Worm (Caenorhabditis elegans) whole organism, young adult: ENCODE data around the gene maph-1.3.
"Not testable (repeated sequence)": the region's sequence is repeated elsewhere in the genome, so short reads cannot be mapped to it uniquely, and the experiment has no call there.

ENCODE experiments used
- B0336.3 ChIP-seq: fragments of 200-800 bp; sonication (Bioruptor generic); IDR thresholded peaks from 2 replicates; pipeline ENCODE4 v1.3.6; 2022; ENCODE audit warnings: missing genetic modification characterization, missing compliant biosample characterization
- C06A6.2 ChIP-seq: fragments of 200-800 bp; sonication (Bioruptor generic); conservative IDR thresholded peaks from 2 replicates; pipeline ENCODE4 v1.3.6; 2022; ENCODE audit warnings: missing genetic modification characterization, missing compliant biosample characterization
- C17E4.6 ChIP-seq: fragments of 200-800 bp; sonication (Bioruptor generic); IDR thresholded peaks from 2 replicates; pipeline ENCODE4 v1.3.6; 2022; ENCODE audit warnings: missing genetic modification reagents, missing genetic modification characterization, missing compliant biosample characterization
- F23B12.7 ChIP-seq: sonication (generic microtip); optimal IDR thresholded peaks from 2 replicates; lab custom pipeline; 2017; ENCODE audit warnings: missing genetic modification characterization, mild to moderate bottlenecking, missing compliant biosample characterization, antibody characterized with exemption, moderate library complexity; ENCODE audit not compliant: insufficient read depth
- F33H1.4 ChIP-seq: fragments of 200-800 bp; sonication (Bioruptor generic); IDR thresholded peaks from 2 replicates; pipeline ENCODE4 v1.3.6; 2022; ENCODE audit warnings: missing genetic modification reagents, missing genetic modification characterization, missing compliant biosample characterization
- K11D2.4 ChIP-seq: fragments of 200-800 bp; sonication (Bioruptor generic); IDR thresholded peaks from 2 replicates; pipeline ENCODE4 v1.3.6; 2022; ENCODE audit warnings: missing genetic modification reagents, missing genetic modification characterization, missing compliant biosample characterization
- K12H6.12 ChIP-seq: fragments of 200-800 bp; sonication (Bioruptor generic); optimal IDR thresholded peaks from 2 replicates; lab custom pipeline; 2018; ENCODE audit warnings: mild to moderate bottlenecking, missing genetic modification characterization, missing compliant biosample characterization
- Y53G8AR.9 ChIP-seq: fragments of 200-800 bp; sonication (Bioruptor generic); conservative IDR thresholded peaks from 2 replicates; pipeline ENCODE4 v1.3.6; 2022; ENCODE audit warnings: missing genetic modification reagents, missing genetic modification characterization, missing compliant biosample characterization
- ZK185.1 ChIP-seq: sonication (generic microtip); optimal IDR thresholded peaks from 2 replicates; lab custom pipeline; 2016; ENCODE audit warnings: mild to moderate bottlenecking, missing genetic modification characterization, missing compliant biosample characterization; ENCODE audit not compliant: poor library complexity, severe bottlenecking
- ama-1 ChIP-seq, 3 experiments: fragments of 150-350 bp in 1 of 3; sonication (generic microtip) in 2 of 3; optimal IDR thresholded peaks; 2 replicates each; lab custom pipeline; 2014 to 2018; ENCODE audit warnings: missing biosample characterization in 2 of 3, missing genetic modification characterization in 2 of 3, missing genetic modification reagents in 2 of 3
- athp-1 ChIP-seq: sonication (generic microtip); optimal IDR thresholded peaks from 2 replicates; lab custom pipeline; 2017; ENCODE audit warnings: mild to moderate bottlenecking, missing genetic modification characterization, missing compliant biosample characterization
- cebp-1 ChIP-seq, 2 experiments: fragments of 200-800 bp in 1 of 2; sonication (Bioruptor generic) in 1 of 2; sonication (generic microtip) in 1 of 2; IDR thresholded peaks in 1 of 2; optimal IDR thresholded peaks in 1 of 2; 2 replicates each; pipeline versions ENCODE4 v1.3.6 to Lab custom; 2017 to 2022; ENCODE audit warnings: missing compliant biosample characterization in 2 of 2, missing genetic modification characterization in 2 of 2, mild to moderate bottlenecking in 1 of 2, missing genetic modification reagents in 1 of 2, moderate library complexity in 1 of 2
- ceh-40 ChIP-seq: fragments of 200-800 bp; sonication (Bioruptor generic); IDR thresholded peaks from 2 replicates; pipeline ENCODE4 v1.3.6; 2022; ENCODE audit warnings: missing genetic modification characterization, missing compliant biosample characterization
- chd-7 ChIP-seq: sonication (generic microtip); optimal IDR thresholded peaks from 2 replicates; lab custom pipeline; 2016; ENCODE audit warnings: mild to moderate bottlenecking, missing genetic modification characterization, moderate library complexity, missing compliant biosample characterization
- dox-1 ChIP-seq: fragments of 200-800 bp; sonication (Bioruptor generic); IDR thresholded peaks from 2 replicates; pipeline ENCODE4 v1.3.6; 2022; ENCODE audit warnings: missing genetic modification reagents, missing genetic modification characterization, missing compliant biosample characterization
- efl-1 ChIP-seq: fragments of 150-350 bp; optimal IDR thresholded peaks from 2 replicates; lab custom pipeline; 2014; ENCODE audit warnings: missing biosample characterization, missing genetic modification reagents, missing genetic modification characterization
- egrh-3 ChIP-seq: fragments of 200-800 bp; sonication (Bioruptor generic); IDR thresholded peaks from 2 replicates; pipeline ENCODE4 v1.3.6; 2022; ENCODE audit warnings: missing genetic modification reagents, missing genetic modification characterization, missing compliant biosample characterization
- fkh-3 ChIP-seq: sonication (generic microtip); optimal IDR thresholded peaks from 2 replicates; lab custom pipeline; 2016; ENCODE audit warnings: mild to moderate bottlenecking, missing genetic modification characterization, missing compliant biosample characterization
- hmg-1.2 ChIP-seq: fragments of 200-800 bp; sonication (Bioruptor generic); IDR thresholded peaks from 2 replicates; pipeline ENCODE4 v1.3.6; 2022; ENCODE audit warnings: missing genetic modification reagents, missing genetic modification characterization, missing compliant biosample characterization
- let-607 ChIP-seq, 2 experiments: fragments of 200-800 bp in 1 of 2; sonication (Bioruptor generic) in 1 of 2; sonication (generic microtip) in 1 of 2; optimal IDR thresholded peaks; 2 replicates each; lab custom pipeline; 2016 to 2018; ENCODE audit warnings: mild to moderate bottlenecking in 2 of 2, missing compliant biosample characterization in 2 of 2, missing genetic modification characterization in 2 of 2, moderate library complexity in 2 of 2, missing genotype in 1 of 2
- lin-26 ChIP-seq: fragments of 200-800 bp; sonication (Bioruptor generic); IDR thresholded peaks from 2 replicates; pipeline ENCODE4 v1.3.6; 2022; ENCODE audit warnings: missing genetic modification reagents, missing genetic modification characterization, missing compliant biosample characterization
- lin-35 ChIP-seq, 3 experiments: fragments of 150-350 bp in 2 of 3; sonication (generic microtip) in 1 of 3; optimal IDR thresholded peaks; 2 replicates each; lab custom pipeline; 2014 to 2018; ENCODE audit warnings: missing biosample characterization in 3 of 3, missing genetic modification characterization in 3 of 3, missing genetic modification reagents in 3 of 3
- lin-40 ChIP-seq: sonication (generic microtip); optimal IDR thresholded peaks from 2 replicates; lab custom pipeline; 2016; ENCODE audit warnings: missing genetic modification characterization, mild to moderate bottlenecking, missing compliant biosample characterization, missing genotype, missing genetic modification reagents
- lsl-1 ChIP-seq: fragments of 200-800 bp; sonication (Bioruptor generic); optimal IDR thresholded peaks from 2 replicates; lab custom pipeline; 2018; ENCODE audit warnings: mild to moderate bottlenecking, missing genetic modification characterization, moderate library complexity, missing compliant biosample characterization
- madf-3 ChIP-seq: fragments of 200-800 bp; sonication (Bioruptor generic); IDR thresholded peaks from 2 replicates; pipeline ENCODE4 v1.3.6; 2022; ENCODE audit warnings: missing genetic modification reagents, missing genetic modification characterization, missing compliant biosample characterization
- mcd-1 ChIP-seq: fragments of 200-800 bp; sonication (Bioruptor generic); IDR thresholded peaks from 2 replicates; pipeline ENCODE4 v1.3.6; 2022; ENCODE audit warnings: missing genetic modification reagents, missing genetic modification characterization, missing compliant biosample characterization
- nfya-2 ChIP-seq: fragments of 200-800 bp; sonication (Bioruptor generic); IDR thresholded peaks from 2 replicates; pipeline ENCODE4 v1.3.6; 2022; ENCODE audit warnings: missing genetic modification reagents, missing genetic modification characterization, missing compliant biosample characterization
- nfyb-1 ChIP-seq: fragments of 200-800 bp; sonication (Bioruptor generic); IDR thresholded peaks from 2 replicates; pipeline ENCODE4 v1.3.6; 2022; ENCODE audit warnings: missing genetic modification reagents, missing genetic modification characterization, missing compliant biosample characterization
- nhr-80 ChIP-seq: sonication (generic microtip); optimal IDR thresholded peaks from 2 replicates; lab custom pipeline; 2016; ENCODE audit warnings: missing genetic modification characterization, missing compliant biosample characterization
- nhr-90 ChIP-seq: sonication (generic microtip); optimal IDR thresholded peaks from 2 replicates; lab custom pipeline; 2016; ENCODE audit warnings: missing genotype, mild to moderate bottlenecking, missing genetic modification characterization, missing compliant biosample characterization
- pbrm-1 ChIP-seq: fragments of 200-800 bp; sonication (Bioruptor generic); IDR thresholded peaks from 2 replicates; pipeline ENCODE4 v1.3.6; 2022; ENCODE audit warnings: missing genetic modification reagents, missing genetic modification characterization, missing compliant biosample characterization
- pha-4 ChIP-seq: fragments of 150-350 bp; sonication (generic microtip); optimal IDR thresholded peaks from 2 replicates; lab custom pipeline; 2014; ENCODE audit warnings: missing biosample characterization, missing genetic modification reagents, missing genetic modification characterization
- rcor-1 ChIP-seq: fragments of 200-800 bp; sonication (Bioruptor generic); IDR thresholded peaks from 2 replicates; pipeline ENCODE4 v1.3.6; 2022; ENCODE audit warnings: missing genetic modification reagents, missing genetic modification characterization, missing compliant biosample characterization
- repo-1 ChIP-seq: sonication (generic microtip); optimal IDR thresholded peaks from 2 replicates; lab custom pipeline; 2017; ENCODE audit warnings: mild to moderate bottlenecking, missing genetic modification characterization, missing compliant biosample characterization
- snpc-1.3 ChIP-seq: sonication (generic microtip); optimal IDR thresholded peaks from 2 replicates; lab custom pipeline; 2017; ENCODE audit warnings: missing genetic modification characterization, mild to moderate bottlenecking, missing compliant biosample characterization, antibody characterized with exemption, moderate library complexity, missing genotype, missing genetic modification reagents; ENCODE audit not compliant: insufficient read depth
- snpc-3.4 ChIP-seq: sonication (generic microtip); optimal IDR thresholded peaks from 2 replicates; lab custom pipeline; 2017; ENCODE audit warnings: missing genetic modification characterization, mild to moderate bottlenecking, missing compliant biosample characterization, antibody characterized with exemption, moderate library complexity, missing genotype, missing genetic modification reagents
- snpc-4 ChIP-seq, 5 experiments: fragments of 150-350 bp in 1 of 5; sonication (generic microtip) in 4 of 5; optimal IDR thresholded peaks; 2 replicates each; lab custom pipeline; 2014 to 2018; ENCODE audit warnings: missing genetic modification characterization in 5 of 5, missing biosample characterization in 3 of 5, antibody characterized with exemption in 2 of 5, mild to moderate bottlenecking in 2 of 5, missing compliant biosample characterization in 2 of 5, missing genotype in 2 of 5, moderate library complexity in 2 of 5, missing genetic modification reagents in 1 of 5
- somi-1 ChIP-seq: fragments of 200-800 bp; sonication (Bioruptor generic); optimal IDR thresholded peaks from 2 replicates; lab custom pipeline; 2018; ENCODE audit warnings: mild to moderate bottlenecking, missing genetic modification characterization, missing compliant biosample characterization
- tbp1 ChIP-seq: fragments of 200-800 bp; sonication (Bioruptor generic); optimal IDR thresholded peaks from 2 replicates; lab custom pipeline; 2018; ENCODE audit warnings: mild to moderate bottlenecking, missing genetic modification characterization, missing compliant biosample characterization
- unc-130 ChIP-seq: sonication (generic microtip); optimal IDR thresholded peaks from 2 replicates; lab custom pipeline; 2016; ENCODE audit warnings: missing genetic modification reagents, missing genetic modification characterization, missing compliant biosample characterization
- zfh-2 ChIP-seq: fragments of 200-800 bp; sonication (Bioruptor generic); conservative IDR thresholded peaks from 2 replicates; pipeline ENCODE4 v1.3.6; 2022; ENCODE audit warnings: missing genetic modification reagents, missing genetic modification characterization, missing compliant biosample characterization
- ztf-6 ChIP-seq: fragments of 200-800 bp; sonication (Bioruptor generic); IDR thresholded peaks from 2 replicates; pipeline ENCODE4 v1.3.6; 2022; ENCODE audit warnings: missing genetic modification reagents, missing genetic modification characterization, missing compliant biosample characterization

The maph-1.3 gene

ce11 chrIII:3858003-3858402 lies 13.3 kb downstream of the maph-1.3 start:
- not testable (repeated sequence) for TF ChIP-seq cebp-1 (GFP tag; IDR thresholded peaks at IDR 0.05; lab: Robert Waterston, UW)
- peak; percentile 23 for TF ChIP-seq cebp-1 (tag; optimal IDR thresholded peaks at IDR 0.05; lab: Kevin White, UChicago)
- peak; percentile 23 for TF ChIP-seq nhr-80
- TF ChIP-seq hmg-1.2 (GFP tag; lab: Robert Waterston, UW) = 0 out of 2 replicates have a peak, but pooled peaks have one; percentile 11

ce11 chrIII:3862918-3863385 lies 18.3 kb downstream of the maph-1.3 start, which contains the start of gene brc-1:
Gene brc-1 (minus strand): TSS chrIII:3862968.
- peak; percentile 91 for TF ChIP-seq egrh-3 (GFP tag; lab: Robert Waterston, UW)
- TF ChIP-seq F23B12.7 (tag; lab: Kevin White, UChicago) = peak; percentile 77
- peak; percentile 57 for TF ChIP-seq hmg-1.2 (GFP tag; lab: Robert Waterston, UW)
- TF ChIP-seq C06A6.2 = peak; percentile 79
- TF ChIP-seq nfya-2 (GFP tag; lab: Robert Waterston, UW) = no peak
- peak; percentile 14; the same call in 1 of the 2 replicates for TF ChIP-seq ztf-6
- TF ChIP-seq ama-1 (optimal IDR thresholded peaks at IDR 0.05; lab: Kevin White, UChicago) = peak; percentile 93
- peak in 1 of 2 experiments; percentile 15 for TF ChIP-seq ama-1 (GFP tag; optimal IDR thresholded peaks at IDR 0.05; lab: Kevin White, UChicago)
- peak; percentile 64; the same call in 1 of the 2 replicates for TF ChIP-seq pbrm-1 (GFP tag; lab: Robert Waterston, UW)
- 0 out of 2 replicates have a peak, but pooled peaks have one; percentile 46 for TF ChIP-seq lin-26
- 0 out of 2 replicates have a peak, but pooled peaks have one; percentile 45 for TF ChIP-seq madf-3 (GFP tag; lab: Robert Waterston, UW)
- peak in 2 of 3 experiments; percentile 41 to 92 for TF ChIP-seq lin-35 (GFP tag; optimal IDR thresholded peaks at IDR 0.05; lab: Kevin White, UChicago)
- TF ChIP-seq F33H1.4 = peak; percentile 39; the same call in 1 of the 2 replicates
- TF ChIP-seq B0336.3 (GFP tag; lab: Robert Waterston, UW) = peak; percentile 68; the same call in 1 of the 2 replicates
- peak; percentile 98 for TF ChIP-seq zfh-2 (GFP tag; lab: Robert Waterston, UW)
- peak; percentile 41 for TF ChIP-seq somi-1 (GFP tag; lab: Kevin White, UChicago)
- TF ChIP-seq lin-40 (tag; lab: Kevin White, UChicago) = peak; percentile 75
- peak; percentile 1 for TF ChIP-seq lsl-1 (GFP tag; lab: Kevin White, UChicago)
- TF ChIP-seq tbp1 = peak; percentile 51
- TF ChIP-seq ZK185.1 = peak; percentile 77
- peak; percentile 12 to 28 for TF ChIP-seq let-607 (tag; optimal IDR thresholded peaks at IDR 0.05; lab: Kevin White, UChicago)
- TF ChIP-seq nfyb-1 (GFP tag; lab: Robert Waterston, UW) = peak; percentile 68
- peak; percentile 84 for TF ChIP-seq dox-1
- TF ChIP-seq repo-1 (tag; lab: Kevin White, UChicago) = peak; percentile 40
- no peak for TF ChIP-seq snpc-1.3 (tag; lab: Kevin White, UChicago)
- no peak for TF ChIP-seq fkh-3 (tag; lab: Kevin White, UChicago)
- peak; percentile 79 for TF ChIP-seq Y53G8AR.9
- TF ChIP-seq C17E4.6 (GFP tag; lab: Robert Waterston, UW) = no peak
- peak; percentile 60 for TF ChIP-seq chd-7 (tag; lab: Kevin White, UChicago)
- TF ChIP-seq rcor-1 (GFP tag; lab: Robert Waterston, UW) = peak; percentile 12; the same call in 1 of the 2 replicates
- TF ChIP-seq pha-4 (tag; lab: Kevin White, UChicago) = no peak
- TF ChIP-seq unc-130 (GFP tag; lab: Kevin White, UChicago) = no peak
- no peak for TF ChIP-seq ceh-40 (GFP tag; lab: Robert Waterston, UW)
- peak; percentile 67 for TF ChIP-seq efl-1 (GFP tag; lab: Kevin White, UChicago)
- TF ChIP-seq nhr-90 (tag; lab: Kevin White, UChicago) = peak; percentile 46
- no peak for TF ChIP-seq snpc-3.4 (tag; lab: Kevin White, UChicago)
- peak; percentile 42 for TF ChIP-seq athp-1 (tag; lab: Kevin White, UChicago)
- TF ChIP-seq cebp-1 (GFP tag; IDR thresholded peaks at IDR 0.05; lab: Robert Waterston, UW) = peak; percentile 70
- TF ChIP-seq cebp-1 (tag; optimal IDR thresholded peaks at IDR 0.05; lab: Kevin White, UChicago) = peak; percentile 87
- peak; percentile 90 for TF ChIP-seq K12H6.12 (tag; lab: Kevin White, UChicago)
- peak; percentile 79; the same call in 1 of the 2 replicates for TF ChIP-seq K11D2.4 (GFP tag; lab: Robert Waterston, UW)
- no peak for TF ChIP-seq snpc-4 (GFP tag; optimal IDR thresholded peaks at IDR 0.05; lab: Kevin White, UChicago)
- TF ChIP-seq snpc-4 (tag; optimal IDR thresholded peaks at IDR 0.05; lab: Kevin White, UChicago) = peak in 3 of 4 experiments; percentile 27 to 57 (median 57)
- peak; percentile 97 for TF ChIP-seq mcd-1 (GFP tag; lab: Robert Waterston, UW)
- TF ChIP-seq nhr-80 = peak; percentile 68
